Fruit fly (Drosophila melanogaster): ENCODE measurements around the gene Inx2.

Gene Inx2

dm6 chrX:6993753-6994152 is 4.7 kb upstream of the Inx2 start (continued):
- TF ChIP-seq CG14014 (GFP tag; IDR thresholded peaks at IDR 0.05) = peak; percentile 81
- TF ChIP-seq Doc2 (GFP tag; IDR thresholded peaks at IDR 0.05) = peak; percentile 28; the same call in 1 of the 2 replicates
- no peak for TF ChIP-seq CG17829 (tag; optimal IDR thresholded peaks at IDR 0.05)
- TF ChIP-seq CG15073 (GFP tag; optimal IDR thresholded peaks at IDR 0.05) = no peak
- TF ChIP-seq HmgZ (tag; optimal IDR thresholded peaks at IDR 0.05) = peak; percentile 56
- TF ChIP-seq slbo (GFP tag; IDR thresholded peaks at IDR 0.05) = peak; percentile 86
- no peak for TF ChIP-seq grn (GFP tag; optimal IDR thresholded peaks at IDR 0.05)
- peak; percentile 28 for TF ChIP-seq CG11723 (GFP tag; optimal IDR thresholded peaks at IDR 0.05)
- TF ChIP-seq maf-S (GFP tag; optimal IDR thresholded peaks at IDR 0.05) = peak; percentile 72
- TF ChIP-seq ttk (GFP tag; IDR thresholded peaks at IDR 0.05) = peak; percentile 83
- TF ChIP-seq CG14965 (GFP tag; optimal IDR thresholded peaks at IDR 0.05; ENCODE audit: borderline replicate concordance) = no peak
- TF ChIP-seq gcm (GFP tag; optimal IDR thresholded peaks at IDR 0.05) = peak; percentile 23
- peak; percentile 21 for TF ChIP-seq CG31365 (tag; optimal IDR thresholded peaks at IDR 0.05)
- TF ChIP-seq HmgD (GFP tag; optimal IDR thresholded peaks at IDR 0.05) = peak; percentile 34
- TF ChIP-seq CG43689 (GFP tag; IDR thresholded peaks at IDR 0.05) = peak; percentile 61
- TF ChIP-seq CG12769 (tag; optimal IDR thresholded peaks at IDR 0.05) = peak; percentile 61
- no peak for TF ChIP-seq CG6254 (GFP tag; optimal IDR thresholded peaks at IDR 0.05)
- no peak for TF ChIP-seq Spps (tag; optimal IDR thresholded peaks at IDR 0.05)
- no peak for TF ChIP-seq Dad (GFP tag; optimal IDR thresholded peaks at IDR 0.05)
- no peak for TF ChIP-seq lov (optimal IDR thresholded peaks at IDR 0.05)
- TF ChIP-seq lov (GFP tag; IDR thresholded peaks at IDR 0.05) = 0 out of 3 replicates have a peak, but pooled peaks have one; percentile 32
- peak; percentile 71 for TF ChIP-seq NFAT (GFP tag; IDR thresholded peaks at IDR 0.05)
- TF ChIP-seq CG8290 (GFP tag; optimal IDR thresholded peaks at IDR 0.05) = no peak
- TF ChIP-seq CG8290 (tag; optimal IDR thresholded peaks at IDR 0.05) = peak in 1 of 2 experiments; percentile 43
- TF ChIP-seq CG17186 (GFP tag; optimal IDR thresholded peaks at IDR 0.05) = no peak
- peak; percentile 35 for TF ChIP-seq CG13296 (GFP tag; optimal IDR thresholded peaks at IDR 0.05)
- peak; percentile 31 to 73 for TF ChIP-seq Hr51 (GFP tag; optimal IDR thresholded peaks at IDR 0.05)
- TF ChIP-seq C15 (GFP tag; IDR thresholded peaks at IDR 0.05) = 0 out of 3 replicates have a peak, but pooled peaks have one; percentile 59
- TF ChIP-seq Lim3 (GFP tag; IDR thresholded peaks at IDR 0.05) = 0 out of 2 replicates have a peak, but pooled peaks have one; percentile 37
- TF ChIP-seq E2f1 (GFP tag; IDR thresholded peaks at IDR 0.05) = peak; percentile 85
- peak; percentile 70 for TF ChIP-seq CG7786 (GFP tag; optimal IDR thresholded peaks at IDR 0.05)
- peak; percentile 76 for TF ChIP-seq Hmr (GFP tag; optimal IDR thresholded peaks at IDR 0.05)
- TF ChIP-seq CG9727 (GFP tag; optimal IDR thresholded peaks at IDR 0.05) = peak; percentile 67
- peak; percentile 78 for TF ChIP-seq CG32772 (GFP tag; IDR thresholded peaks at IDR 0.05)
- peak; percentile 61 for TF ChIP-seq NfI (GFP tag; optimal IDR thresholded peaks at IDR 0.05)
- TF ChIP-seq pb (GFP tag; optimal IDR thresholded peaks at IDR 0.05) = peak; percentile 20
- TF ChIP-seq CG4424 (GFP tag; optimal IDR thresholded peaks at IDR 0.05) = peak; percentile 75
- peak; percentile 81 for TF ChIP-seq gem (tag; optimal IDR thresholded peaks at IDR 0.05)
- no peak for TF ChIP-seq Dref (GFP tag; IDR thresholded peaks at IDR 0.05)
- peak; percentile 67 for TF ChIP-seq HLH54F (GFP tag; optimal IDR thresholded peaks at IDR 0.05)
- TF ChIP-seq CG1233 (GFP tag; optimal IDR thresholded peaks at IDR 0.05) = peak; percentile 57
- TF ChIP-seq cwo (GFP tag; optimal IDR thresholded peaks at IDR 0.05) = peak; percentile 49
- TF ChIP-seq CG12659 (GFP tag; optimal IDR thresholded peaks at IDR 0.05) = peak; percentile 67
- peak; percentile 34 for TF ChIP-seq CG3995 (GFP tag; optimal IDR thresholded peaks at IDR 0.05)
- TF ChIP-seq Rfx (GFP tag; IDR thresholded peaks at IDR 0.05) = peak; percentile 88
- TF ChIP-seq CG1602 (GFP tag; optimal IDR thresholded peaks at IDR 0.05) = peak; percentile 56
- TF ChIP-seq Mes4 (GFP tag; optimal IDR thresholded peaks at IDR 0.05) = peak; percentile 51
- TF ChIP-seq CG5180 (GFP tag; optimal IDR thresholded peaks at IDR 0.05) = peak; percentile 41
- TF ChIP-seq CG9817 (tag; optimal IDR thresholded peaks at IDR 0.05) = peak; percentile 65
- peak; percentile 53 for TF ChIP-seq slp2 (GFP tag; optimal IDR thresholded peaks at IDR 0.05)
- TF ChIP-seq CG17612 (GFP tag; IDR thresholded peaks at IDR 0.05) = no peak
- peak; percentile 42 for TF ChIP-seq NC2α (GFP tag; optimal IDR thresholded peaks at IDR 0.05)
